Worm (Caenorhabditis elegans) whole organism, mixed stage, embryonic: Measurements from ENCODE around the gene D1079.1.

ENCODE experiments used
- ces-1 ChIP-seq: fragments of 150-350 bp; optimal IDR thresholded peaks from 2 replicates; lab custom pipeline; 2014; ENCODE audit warnings: missing biosample characterization, missing genetic modification reagents, missing genetic modification characterization
- drap-1 ChIP-seq: fragments of 200-800 bp; sonication (Bioruptor generic); optimal IDR thresholded peaks from 3 replicates; lab custom pipeline; 2018; ENCODE audit warnings: mild to moderate bottlenecking, missing genetic modification characterization, missing compliant biosample characterization
- mep-1 ChIP-seq: fragments of 150-350 bp; optimal IDR thresholded peaks from 2 replicates; lab custom pipeline; 2017; ENCODE audit warnings: missing biosample characterization, missing genetic modification reagents, missing genetic modification characterization, inconsistent platforms
- nhr-12 ChIP-seq: fragments of 150-350 bp; optimal IDR thresholded peaks from 2 replicates; lab custom pipeline; 2014; ENCODE audit warnings: missing biosample characterization, missing genetic modification characterization
- nhr-28 ChIP-seq: fragments of 150-350 bp; optimal IDR thresholded peaks from 2 replicates; lab custom pipeline; 2014; ENCODE audit warnings: missing biosample characterization, missing genetic modification characterization
- unc-39 ChIP-seq: fragments of 150-350 bp; optimal IDR thresholded peaks from 2 replicates; lab custom pipeline; 2014; ENCODE audit warnings: missing biosample characterization, missing genetic modification characterization

- no peak for TF ChIP-seq nhr-28 (tag; lab: Kevin White, UChicago)
- no peak for TF ChIP-seq mep-1 (tag; lab: Kevin White, UChicago)
- TF ChIP-seq unc-39 (tag; lab: Kevin White, UChicago), result no peak
- TF ChIP-seq ces-1 (GFP tag; lab: Kevin White, UChicago), result no peak
- TF ChIP-seq nhr-12, result no peak
- TF ChIP-seq drap-1 (GFP tag; lab: Kevin White, UChicago), result no peak
Observed at ce11 chrX:4435396-4435795, 32.4 kb downstream of the D1079.1 start.
